Worm (Caenorhabditis elegans) whole organism, late embryonic: ENCODE measurements around the gene gcy-13.

Experiments
- C08G9.2 ChIP-seq: sonication (generic microtip); optimal IDR thresholded peaks from 2 replicates; lab custom pipeline; 2016; ENCODE audit warnings: mild to moderate bottlenecking, missing genetic modification characterization, moderate library complexity, missing compliant biosample characterization
- C38D4.7 ChIP-seq: fragments of 200-800 bp; sonication (Bioruptor generic); optimal IDR thresholded peaks from 2 replicates; lab custom pipeline; 2018; ENCODE audit warnings: mild to moderate bottlenecking, missing genetic modification characterization, moderate library complexity, missing compliant biosample characterization
- K02D7.2 ChIP-seq: sonication (generic microtip); optimal IDR thresholded peaks from 2 replicates; lab custom pipeline; 2017; ENCODE audit warnings: mild to moderate bottlenecking, missing genetic modification characterization, missing compliant biosample characterization
- K09A11.1 ChIP-seq: sonication (generic microtip); optimal IDR thresholded peaks from 2 replicates; lab custom pipeline; 2017; ENCODE audit warnings: antibody characterized with exemption, mild to moderate bottlenecking, missing genetic modification characterization, missing compliant biosample characterization; ENCODE audit not compliant: insufficient read depth
- Y22D7AL.16 ChIP-seq: sonication (generic microtip); optimal IDR thresholded peaks from 2 replicates; lab custom pipeline; 2016; ENCODE audit warnings: missing genetic modification characterization, missing compliant biosample characterization
- ceh-18 ChIP-seq: sonication (generic microtip); optimal IDR thresholded peaks from 2 replicates; lab custom pipeline; 2016; ENCODE audit warnings: missing genetic modification characterization, missing compliant biosample characterization
- ceh-19 ChIP-seq: fragments of 200-800 bp; sonication (Bioruptor generic); optimal IDR thresholded peaks from 2 replicates; lab custom pipeline; 2018; ENCODE audit warnings: mild to moderate bottlenecking, missing genetic modification characterization, missing compliant biosample characterization
- ceh-31 ChIP-seq: sonication (generic microtip); optimal IDR thresholded peaks from 2 replicates; lab custom pipeline; 2016; ENCODE audit warnings: missing genetic modification characterization, missing compliant biosample characterization
- ceh-34 ChIP-seq: sonication (generic microtip); optimal IDR thresholded peaks from 2 replicates; lab custom pipeline; 2016; ENCODE audit warnings: mild to moderate bottlenecking, missing genetic modification characterization, missing compliant biosample characterization
- ceh-45 ChIP-seq: fragments of 200-800 bp; sonication (Bioruptor generic); IDR thresholded peaks from 2 replicates; pipeline ENCODE4 v1.3.6; 2022; ENCODE audit warnings: missing genetic modification reagents, missing genetic modification characterization, missing compliant biosample characterization
- ceh-48 ChIP-seq: sonication (generic microtip); optimal IDR thresholded peaks from 2 replicates; lab custom pipeline; 2016; ENCODE audit warnings: missing genetic modification characterization, inconsistent platforms, missing compliant biosample characterization
- che-1 ChIP-seq: sonication (generic microtip); optimal IDR thresholded peaks from 2 replicates; lab custom pipeline; 2016; ENCODE audit warnings: mild to moderate bottlenecking, missing genetic modification characterization, missing compliant biosample characterization
- dmd-4 ChIP-seq: sonication (generic microtip); optimal IDR thresholded peaks from 2 replicates; lab custom pipeline; 2016; ENCODE audit warnings: borderline replicate concordance, missing genetic modification characterization, missing compliant biosample characterization
- dve-1 ChIP-seq: sonication (generic microtip); optimal IDR thresholded peaks from 2 replicates; lab custom pipeline; 2017; ENCODE audit warnings: antibody characterized with exemption, mild to moderate bottlenecking, missing genetic modification characterization, missing compliant biosample characterization
- elt-2 ChIP-seq: sonication (generic microtip); optimal IDR thresholded peaks from 2 replicates; lab custom pipeline; 2016; ENCODE audit warnings: missing genetic modification reagents, missing genetic modification characterization, missing compliant biosample characterization
- elt-4 ChIP-seq: sonication (generic microtip); optimal IDR thresholded peaks from 2 replicates; lab custom pipeline; 2016; ENCODE audit warnings: missing genetic modification characterization, missing compliant biosample characterization
- eyg-1 ChIP-seq: sonication (generic microtip); optimal IDR thresholded peaks from 2 replicates; lab custom pipeline; 2016; ENCODE audit warnings: missing genotype, missing genetic modification characterization, missing compliant biosample characterization
- fkh-6 ChIP-seq: sonication (generic microtip); optimal IDR thresholded peaks from 2 replicates; lab custom pipeline; 2016; ENCODE audit warnings: missing genetic modification characterization, missing compliant biosample characterization
- gmeb-2 ChIP-seq: sonication (generic microtip); optimal IDR thresholded peaks from 2 replicates; lab custom pipeline; 2016; ENCODE audit warnings: missing genetic modification characterization, inconsistent platforms, missing compliant biosample characterization
- hlh-13 ChIP-seq: fragments of 200-800 bp; sonication (Bioruptor generic); optimal IDR thresholded peaks from 2 replicates; lab custom pipeline; 2018; ENCODE audit warnings: mild to moderate bottlenecking, missing genetic modification characterization, missing compliant biosample characterization
- hlh-15 ChIP-seq: sonication (generic microtip); optimal IDR thresholded peaks from 2 replicates; lab custom pipeline; 2016; ENCODE audit warnings: missing genetic modification characterization, missing compliant biosample characterization
- hlh-6 ChIP-seq: sonication (generic microtip); optimal IDR thresholded peaks from 2 replicates; lab custom pipeline; 2016; ENCODE audit warnings: missing genotype, missing genetic modification characterization, missing compliant biosample characterization
- hlh-8 ChIP-seq: sonication (generic microtip); optimal IDR thresholded peaks from 2 replicates; lab custom pipeline; 2016; ENCODE audit warnings: missing genotype, missing genetic modification characterization, missing compliant biosample characterization
- madf-2 ChIP-seq: sonication (generic microtip); optimal IDR thresholded peaks from 2 replicates; lab custom pipeline; 2017; ENCODE audit warnings: missing genetic modification characterization, missing compliant biosample characterization
- mec-3 ChIP-seq: sonication (generic microtip); optimal IDR thresholded peaks from 2 replicates; lab custom pipeline; 2016; ENCODE audit warnings: borderline replicate concordance, missing genetic modification characterization, missing compliant biosample characterization
- nfya-1 ChIP-seq: sonication (generic microtip); optimal IDR thresholded peaks from 2 replicates; lab custom pipeline; 2017; ENCODE audit warnings: missing genetic modification characterization, mild to moderate bottlenecking, missing compliant biosample characterization, antibody characterized with exemption, moderate library complexity
- nhr-11 ChIP-seq: fragments of 150-350 bp; optimal IDR thresholded peaks from 2 replicates; lab custom pipeline; 2014; ENCODE audit warnings: missing biosample characterization, missing genetic modification characterization
- odd-2 ChIP-seq: sonication (generic microtip); optimal IDR thresholded peaks from 2 replicates; lab custom pipeline; 2017; ENCODE audit warnings: antibody characterized with exemption, mild to moderate bottlenecking, missing genetic modification characterization, missing compliant biosample characterization
- pha-2 ChIP-seq: sonication (generic microtip); optimal IDR thresholded peaks from 2 replicates; lab custom pipeline; 2017; ENCODE audit warnings: mild to moderate bottlenecking, missing genetic modification characterization, missing compliant biosample characterization
- pha-4 ChIP-seq: fragments of 150-350 bp; optimal IDR thresholded peaks from 2 replicates; lab custom pipeline; 2018; ENCODE audit warnings: missing biosample characterization, missing genetic modification reagents, missing genetic modification characterization
- pros-1 ChIP-seq: fragments of 150-350 bp; optimal IDR thresholded peaks from 2 replicates; lab custom pipeline; 2014; ENCODE audit warnings: missing biosample characterization, missing genetic modification reagents, missing genetic modification characterization
- rnt-1 ChIP-seq: sonication (generic microtip); optimal IDR thresholded peaks from 2 replicates; lab custom pipeline; 2016; ENCODE audit warnings: missing genetic modification characterization, missing compliant biosample characterization
- sox-2 ChIP-seq: fragments of 200-800 bp; sonication (Bioruptor generic); IDR thresholded peaks from 2 replicates; pipeline ENCODE4 v1.3.6; 2022; ENCODE audit warnings: missing genetic modification reagents, missing genetic modification characterization, missing compliant biosample characterization
- tbx-7 ChIP-seq: sonication (generic microtip); optimal IDR thresholded peaks from 2 replicates; lab custom pipeline; 2016; ENCODE audit warnings: missing genotype, missing genetic modification characterization, missing compliant biosample characterization
- ttx-3 ChIP-seq: sonication (generic microtip); optimal IDR thresholded peaks from 2 replicates; lab custom pipeline; 2016; ENCODE audit warnings: missing genetic modification reagents, missing genetic modification characterization, missing compliant biosample characterization
- unc-3 ChIP-seq, 2 experiments: fragments of 200-800 bp in 1 of 2; sonication (Bioruptor generic) in 1 of 2; sonication (generic microtip) in 1 of 2; conservative IDR thresholded peaks in 1 of 2; optimal IDR thresholded peaks in 1 of 2; 2 replicates each; pipeline versions ENCODE4 v1.3.6 to Lab custom; 2016 to 2022; ENCODE audit warnings: missing compliant biosample characterization in 2 of 2, missing genetic modification characterization in 2 of 2, missing genetic modification reagents in 1 of 2
- unc-42 ChIP-seq: sonication (generic microtip); optimal IDR thresholded peaks from 2 replicates; lab custom pipeline; 2016; ENCODE audit warnings: missing genotype, missing genetic modification characterization, missing compliant biosample characterization
- unc-55 ChIP-seq: sonication (generic microtip); optimal IDR thresholded peaks from 2 replicates; lab custom pipeline; 2017; ENCODE audit warnings: missing biosample characterization, missing genetic modification reagents, missing genetic modification characterization
- zip-5 ChIP-seq: sonication (generic microtip); optimal IDR thresholded peaks from 2 replicates; lab custom pipeline; 2016; ENCODE audit warnings: missing genetic modification characterization, missing compliant biosample characterization
- ztf-16 ChIP-seq: sonication (generic microtip); optimal IDR thresholded peaks from 2 replicates; lab custom pipeline; 2017; ENCODE audit warnings: missing genetic modification characterization, missing compliant biosample characterization

The gcy-13 gene

ce11 chrV:12415656-12416055, 46.3 kb upstream of the gcy-13 start, which contains the start of gene cdr-2:
TSS of gene cdr-2 (minus strand) at chrV:12415709.
- TF ChIP-seq unc-42 (no peak), hlh-13 (no peak), ceh-34 (tag; lab: Kevin White, UChicago) (no peak), odd-2 (tag; lab: Kevin White, UChicago) (no peak), madf-2 (tag; lab: Kevin White, UChicago) (no peak), ceh-19 (GFP tag; lab: Kevin White, UChicago) (no peak), ceh-48 (tag; lab: Kevin White, UChicago) (no peak), dve-1 (tag; lab: Kevin White, UChicago) (no peak), ceh-45 (GFP tag; lab: Robert Waterston, UW) (no peak), elt-4 (tag; lab: Kevin White, UChicago) (no peak), hlh-8 (tag; lab: Kevin White, UChicago) (no peak), Y22D7AL.16 (tag; lab: Kevin White, UChicago) (no peak), C38D4.7 (no peak), dmd-4 (tag; lab: Kevin White, UChicago) (no peak), eyg-1 (no peak), rnt-1 (tag; lab: Kevin White, UChicago) (no peak)

- TF ChIP-seq zip-5 (tag; lab: Kevin White, UChicago) (no peak), K09A11.1 (tag; lab: Kevin White, UChicago) (no peak), elt-2 (tag; lab: Kevin White, UChicago) (no peak), nhr-11 (tag; lab: Kevin White, UChicago) (no peak), ceh-31 (no peak), tbx-7 (tag; lab: Kevin White, UChicago) (no peak), ttx-3 (tag; lab: Kevin White, UChicago) (no peak), K02D7.2 (no peak), C08G9.2 (tag; lab: Kevin White, UChicago) (no peak), gmeb-2 (tag; lab: Kevin White, UChicago) (no peak), pha-2 (tag; lab: Kevin White, UChicago) (no peak), fkh-6 (tag; lab: Kevin White, UChicago) (no peak), ceh-18 (tag; lab: Kevin White, UChicago) (no peak), nfya-1 (tag; lab: Kevin White, UChicago) (no peak), unc-55 (no peak)
Measured at ce11 chrV:12414362-12414761, 45.0 kb upstream of the gcy-13 start.

DNA sequence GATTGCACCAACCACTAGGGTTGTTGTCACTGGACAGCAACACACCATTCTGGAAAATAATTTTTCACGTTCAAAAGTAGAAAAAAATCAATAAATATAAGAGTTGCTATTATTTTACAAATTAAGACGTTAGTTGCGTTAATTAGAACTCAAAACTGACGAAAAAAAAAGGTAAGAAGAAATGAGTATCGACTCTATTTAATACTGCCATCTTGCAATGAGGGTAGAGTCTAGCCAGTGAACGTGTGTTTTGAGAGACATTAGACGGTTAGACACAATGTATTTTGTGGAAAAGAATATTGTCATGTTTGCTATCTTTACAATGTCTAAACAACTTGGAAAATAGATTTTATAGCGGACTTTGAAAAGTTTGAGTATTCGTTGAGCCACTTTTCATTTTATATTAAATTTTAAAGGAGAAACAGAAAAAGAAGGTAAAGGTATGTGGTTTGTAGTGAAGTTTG, 44.3 kb upstream of the gcy-13 start, which contains the start of gene cdr-6:
Gene cdr-6 (minus strand): TSS at position 51 of the 464 bp plus-strand sequence.
- TF ChIP-seq unc-55 (no peak), unc-3 (GFP tag; conservative IDR thresholded peaks at IDR 0.05; lab: Robert Waterston, UW) (no peak), unc-3 (tag; optimal IDR thresholded peaks at IDR 0.05; lab: Kevin White, UChicago) (no peak), hlh-8 (tag; lab: Kevin White, UChicago) (no peak), hlh-6 (no peak), sox-2 (GFP tag; lab: Robert Waterston, UW) (no peak), fkh-6 (tag; lab: Kevin White, UChicago) (no peak), hlh-15 (no peak), tbx-7 (tag; lab: Kevin White, UChicago) (no peak), che-1 (no peak), mec-3 (no peak), pha-4 (no peak), ztf-16 (no peak), ceh-48 (tag; lab: Kevin White, UChicago) (no peak), ceh-18 (tag; lab: Kevin White, UChicago) (no peak), madf-2 (tag; lab: Kevin White, UChicago) (no peak), pros-1 (no peak)
